Worm (Caenorhabditis elegans): ENCODE measurements around the gene R06F6.8.

ce11 chrII:10851110-10851509, 31.3 kb upstream of the R06F6.8 start:
- TF ChIP-seq nhr-11 (tag; optimal IDR thresholded peaks at IDR 0.05): no peak
- no peak for TF ChIP-seq ama-1 (optimal IDR thresholded peaks at IDR 0.05)
- no peak for TF ChIP-seq ceh-22 (tag; optimal IDR thresholded peaks at IDR 0.05)
- no peak for TF ChIP-seq F13H6.1 (tag; optimal IDR thresholded peaks at IDR 0.05)
- no peak for TF ChIP-seq ceh-24 (tag; optimal IDR thresholded peaks at IDR 0.05)
- TF ChIP-seq unc-55 (GFP tag; optimal IDR thresholded peaks at IDR 0.05): peak; percentile 100
- TF ChIP-seq ahr-1 (tag; optimal IDR thresholded peaks at IDR 0.05): no peak
- TF ChIP-seq ceh-9 (tag; optimal IDR thresholded peaks at IDR 0.05): no peak
- TF ChIP-seq elt-2 (tag; optimal IDR thresholded peaks at IDR 0.05): no peak
- no peak for TF ChIP-seq elt-4 (tag; optimal IDR thresholded peaks at IDR 0.05)
- TF ChIP-seq nfya-1 (tag; optimal IDR thresholded peaks at IDR 0.05): peak; percentile 41
- no peak for TF ChIP-seq tbx-2 (tag; optimal IDR thresholded peaks at IDR 0.05)
- no peak for TF ChIP-seq T23F11.4 (GFP tag; optimal IDR thresholded peaks at IDR 0.05)

Measured in whole organism, late embryonic.